Worm (Caenorhabditis elegans) whole organism, late embryonic: ENCODE results near the gene exo-1.

Experiments used
- K02D7.2 ChIP-seq: sonication (generic microtip); optimal IDR thresholded peaks from 2 replicates; lab custom pipeline; 2017; ENCODE audit warnings: mild to moderate bottlenecking, missing genetic modification characterization, missing compliant biosample characterization
- ama-1 ChIP-seq: fragments of 150-350 bp; optimal IDR thresholded peaks from 2 replicates; lab custom pipeline; 2014
- ceh-2 ChIP-seq: sonication (generic microtip); optimal IDR thresholded peaks from 2 replicates; lab custom pipeline; 2016; ENCODE audit warnings: missing genotype, missing genetic modification characterization, missing compliant biosample characterization
- ceh-30 ChIP-seq: fragments of 150-350 bp; optimal IDR thresholded peaks from 2 replicates; lab custom pipeline; 2014; ENCODE audit warnings: missing biosample characterization, missing genetic modification characterization
- ets-4 ChIP-seq: sonication (generic microtip); optimal IDR thresholded peaks from 2 replicates; lab custom pipeline; 2016; ENCODE audit warnings: missing genetic modification characterization, missing compliant biosample characterization
- fkh-6 ChIP-seq: sonication (generic microtip); optimal IDR thresholded peaks from 2 replicates; lab custom pipeline; 2016; ENCODE audit warnings: missing genetic modification characterization, missing compliant biosample characterization
- lin-11 ChIP-seq: fragments of 200-800 bp; sonication (Bioruptor generic); optimal IDR thresholded peaks from 2 replicates; lab custom pipeline; 2018; ENCODE audit warnings: mild to moderate bottlenecking, missing genetic modification characterization, missing compliant biosample characterization
- nfya-1 ChIP-seq: sonication (generic microtip); optimal IDR thresholded peaks from 2 replicates; lab custom pipeline; 2017; ENCODE audit warnings: missing genetic modification characterization, mild to moderate bottlenecking, missing compliant biosample characterization, antibody characterized with exemption, moderate library complexity
- nhr-11 ChIP-seq: fragments of 150-350 bp; optimal IDR thresholded peaks from 2 replicates; lab custom pipeline; 2014; ENCODE audit warnings: missing biosample characterization, missing genetic modification characterization
- pat-9 ChIP-seq: fragments of 200-800 bp; sonication (Bioruptor generic); optimal IDR thresholded peaks from 2 replicates; lab custom pipeline; 2018; ENCODE audit warnings: mild to moderate bottlenecking, missing genetic modification characterization, moderate library complexity, missing compliant biosample characterization
- sox-4 ChIP-seq: sonication (generic microtip); optimal IDR thresholded peaks from 2 replicates; lab custom pipeline; 2017; ENCODE audit warnings: mild to moderate bottlenecking, missing genetic modification characterization, inconsistent platforms, missing compliant biosample characterization
- unc-55 ChIP-seq: sonication (generic microtip); optimal IDR thresholded peaks from 2 replicates; lab custom pipeline; 2017; ENCODE audit warnings: missing biosample characterization, missing genetic modification reagents, missing genetic modification characterization

- TF ChIP-seq nfya-1 (no peak), ceh-30 (tag; lab: Kevin White, UChicago) (no peak), pat-9 (tag; lab: Kevin White, UChicago) (no peak), K02D7.2 (tag; lab: Kevin White, UChicago) (no peak), ama-1 (no peak), ets-4 (tag; lab: Kevin White, UChicago) (no peak), fkh-6 (no peak), nhr-11 (tag; lab: Kevin White, UChicago) (no peak), ceh-2 (no peak), sox-4 (no peak), unc-55 (GFP tag; lab: Kevin White, UChicago) (no peak), lin-11 (tag; lab: Kevin White, UChicago) (no peak)
These were observed 38.2 kb downstream of the exo-1 start for ce11 chrIII:13461535-13461934.
